Fruit fly (Drosophila melanogaster) whole organism, prepupa: Measurements from ENCODE around the gene CG13012.

Experiments
- CG10631 ChIP-seq: fragments of 200-800 bp; sonication (Bioruptor generic); optimal IDR thresholded peaks from 2 replicates; lab custom pipeline; 2016; ENCODE audit warnings: missing biosample characterization, missing genetic modification characterization
- CG11294 ChIP-seq: fragments of 200-800 bp; sonication (Bioruptor generic); IDR thresholded peaks from 2 replicates; pipeline ENCODE4 v1.3.6; 2022; ENCODE audit warnings: missing biosample characterization, missing genetic modification characterization
- CG11762 ChIP-seq: fragments of 200-800 bp; sonication (Bioruptor generic); optimal IDR thresholded peaks from 3 replicates; lab custom pipeline; 2016; ENCODE audit warnings: missing biosample characterization, missing genetic modification characterization; ENCODE audit not compliant: insufficient read depth
- CG11902 ChIP-seq: fragments of 200-800 bp; sonication (Bioruptor generic); optimal IDR thresholded peaks from 3 replicates; lab custom pipeline; 2016; ENCODE audit warnings: missing biosample characterization, missing genetic modification characterization
- CG15336 ChIP-seq: fragments of 200-800 bp; sonication (Bioruptor generic); IDR thresholded peaks from 2 replicates; pipeline ENCODE4 v1.3.6; 2022; ENCODE audit warnings: missing biosample characterization, missing genetic modification characterization
- CG1621 ChIP-seq: fragments of 200-800 bp; sonication (Bioruptor generic); optimal IDR thresholded peaks from 3 replicates; lab custom pipeline; 2018; ENCODE audit warnings: missing biosample characterization, mild to moderate bottlenecking, missing genetic modification characterization
- CG16779 ChIP-seq: fragments of 200-800 bp; sonication (Bioruptor generic); optimal IDR thresholded peaks from 3 replicates; lab custom pipeline; 2017; ENCODE audit warnings: missing biosample characterization, mild to moderate bottlenecking, missing genetic modification characterization
- CG3032 ChIP-seq: fragments of 200-800 bp; optimal IDR thresholded peaks from 2 replicates; lab custom pipeline; 2019; ENCODE audit warnings: missing biosample characterization, mild to moderate bottlenecking, missing genetic modification characterization, moderate library complexity
- CG31627 ChIP-seq: fragments of 200-800 bp; sonication (Bioruptor generic); optimal IDR thresholded peaks from 3 replicates; lab custom pipeline; 2016; ENCODE audit warnings: missing biosample characterization, missing genetic modification characterization
- CG32006 ChIP-seq: fragments of 200-800 bp; sonication (Bioruptor generic); optimal IDR thresholded peaks from 3 replicates; lab custom pipeline; 2017; ENCODE audit warnings: missing biosample characterization, mild to moderate bottlenecking, missing genetic modification characterization
- CG34406 ChIP-seq: fragments of 200-800 bp; sonication (Bioruptor generic); optimal IDR thresholded peaks from 3 replicates; lab custom pipeline; 2016; ENCODE audit warnings: missing biosample characterization, missing genetic modification characterization
- CG3919 ChIP-seq: fragments of 200-800 bp; sonication (Bioruptor generic); optimal IDR thresholded peaks from 3 replicates; lab custom pipeline; 2016; ENCODE audit warnings: missing biosample characterization, missing genetic modification characterization
- CG4318 ChIP-seq: fragments of 200-800 bp; sonication (Bioruptor generic); optimal IDR thresholded peaks from 3 replicates; lab custom pipeline; 2017; ENCODE audit warnings: missing biosample characterization, mild to moderate bottlenecking, missing genetic modification characterization
- CG6163 ChIP-seq: fragments of 200-800 bp; sonication (Bioruptor generic); IDR thresholded peaks from 3 replicates; pipeline ENCODE4 v1.3.6; 2022; ENCODE audit warnings: missing biosample characterization, missing genetic modification characterization
- CG6276 ChIP-seq: fragments of 200-800 bp; sonication (Bioruptor generic); optimal IDR thresholded peaks from 2 replicates; lab custom pipeline; 2017; ENCODE audit warnings: missing biosample characterization, mild to moderate bottlenecking, missing genetic modification characterization
- CG6792 ChIP-seq: fragments of 200-800 bp; sonication (Bioruptor generic); optimal IDR thresholded peaks from 3 replicates; lab custom pipeline; 2016; ENCODE audit warnings: missing biosample characterization, missing genetic modification characterization
- CG6808 ChIP-seq: fragments of 200-800 bp; sonication (Bioruptor generic); optimal IDR thresholded peaks from 3 replicates; lab custom pipeline; 2017; ENCODE audit warnings: missing biosample characterization, missing genetic modification characterization, mild to moderate bottlenecking, moderate library complexity, missing genetic modification reagents
- CG8119 ChIP-seq: fragments of 200-800 bp; sonication (Bioruptor generic); IDR thresholded peaks from 3 replicates; pipeline ENCODE4 v1.3.6; 2022; ENCODE audit warnings: missing biosample characterization, missing genetic modification characterization
- CG8319 ChIP-seq: fragments of 200-800 bp; sonication (Bioruptor generic); optimal IDR thresholded peaks from 3 replicates; lab custom pipeline; 2016; ENCODE audit warnings: missing biosample characterization, missing genetic modification characterization
- CG8632 ChIP-seq: fragments of 200-800 bp; sonication (Bioruptor generic); optimal IDR thresholded peaks from 3 replicates; lab custom pipeline; 2016; ENCODE audit warnings: missing biosample characterization, missing genetic modification characterization
- Eip75B ChIP-seq: fragments of 200-800 bp; sonication (Bioruptor generic); optimal IDR thresholded peaks from 3 replicates; lab custom pipeline; 2016; ENCODE audit warnings: missing biosample characterization, missing genetic modification characterization
- Eip78C ChIP-seq: fragments of 200-800 bp; sonication (Bioruptor generic); peaks from one replicate; lab custom pipeline; 2016; ENCODE audit warnings: missing biosample characterization, missing genetic modification characterization
- Eip93F ChIP-seq: fragments of 200-800 bp; sonication (Bioruptor generic); optimal IDR thresholded peaks from 2 replicates; lab custom pipeline; 2016; ENCODE audit warnings: missing biosample characterization, mild to moderate bottlenecking, missing genetic modification characterization
- Ets21C ChIP-seq: fragments of 200-800 bp; sonication (Bioruptor generic); optimal IDR thresholded peaks from 3 replicates; lab custom pipeline; 2016; ENCODE audit warnings: missing biosample characterization, missing genetic modification characterization
- Ets96B ChIP-seq: fragments of 200-800 bp; optimal IDR thresholded peaks from 2 replicates; lab custom pipeline; 2019; ENCODE audit warnings: missing biosample characterization, mild to moderate bottlenecking, missing genetic modification characterization, moderate library complexity
- Gug ChIP-seq: fragments of 200-800 bp; sonication (Bioruptor generic); IDR thresholded peaks from 2 replicates; pipeline ENCODE4 v1.3.6; 2022; ENCODE audit warnings: missing biosample characterization, missing genetic modification characterization
- Hr39 ChIP-seq: fragments of 200-800 bp; sonication (Bioruptor generic); optimal IDR thresholded peaks from 2 replicates; lab custom pipeline; 2016; ENCODE audit warnings: missing biosample characterization, missing genetic modification characterization
- Hr4 ChIP-seq: fragments of 200-800 bp; sonication (Bioruptor generic); optimal IDR thresholded peaks from 3 replicates; lab custom pipeline; 2016; ENCODE audit warnings: missing biosample characterization, missing genetic modification characterization
- Lpt ChIP-seq: fragments of 200-800 bp; sonication (Bioruptor generic); optimal IDR thresholded peaks from 3 replicates; lab custom pipeline; 2016; ENCODE audit warnings: missing biosample characterization, missing genetic modification characterization
- Met ChIP-seq: fragments of 200-800 bp; sonication (Bioruptor generic); optimal IDR thresholded peaks from 3 replicates; lab custom pipeline; 2016; ENCODE audit warnings: missing biosample characterization, missing genetic modification characterization
- OdsH ChIP-seq: fragments of 200-800 bp; sonication (Bioruptor generic); optimal IDR thresholded peaks from 3 replicates; lab custom pipeline; 2016; ENCODE audit warnings: missing biosample characterization, missing genetic modification characterization
- Smox ChIP-seq: fragments of 200-800 bp; sonication (Bioruptor generic); optimal IDR thresholded peaks from 3 replicates; lab custom pipeline; 2016; ENCODE audit warnings: missing biosample characterization, missing genetic modification characterization
- Sox102F ChIP-seq: fragments of 200-800 bp; sonication (Bioruptor generic); optimal IDR thresholded peaks from 2 replicates; lab custom pipeline; 2016; ENCODE audit warnings: missing biosample characterization, mild to moderate bottlenecking, missing genetic modification characterization
- Sox14 ChIP-seq: fragments of 200-800 bp; sonication (Bioruptor generic); optimal IDR thresholded peaks from 3 replicates; lab custom pipeline; 2016; ENCODE audit warnings: missing biosample characterization, missing genetic modification characterization
- achi ChIP-seq: fragments of 200-800 bp; sonication (Bioruptor generic); optimal IDR thresholded peaks from 3 replicates; lab custom pipeline; 2016; ENCODE audit warnings: missing biosample characterization, missing genetic modification characterization
- cyc ChIP-seq: fragments of 200-800 bp; sonication (Bioruptor generic); optimal IDR thresholded peaks from 3 replicates; lab custom pipeline; 2016; ENCODE audit warnings: missing biosample characterization, missing genetic modification characterization
- dsx ChIP-seq: fragments of 200-800 bp; optimal IDR thresholded peaks from 3 replicates; lab custom pipeline; 2019; ENCODE audit warnings: missing biosample characterization, mild to moderate bottlenecking, missing genetic modification characterization, moderate library complexity; ENCODE audit not compliant: poor library complexity, severe bottlenecking
- eg ChIP-seq: fragments of 200-800 bp; sonication (Bioruptor generic); IDR thresholded peaks from 3 replicates; pipeline ENCODE4 v1.3.6; 2022; ENCODE audit warnings: missing biosample characterization, missing genetic modification characterization
- fd59A ChIP-seq: fragments of 200-800 bp; sonication (Bioruptor generic); optimal IDR thresholded peaks from 2 replicates; lab custom pipeline; 2017; ENCODE audit warnings: missing biosample characterization, mild to moderate bottlenecking, missing genetic modification characterization, missing genetic modification reagents
- fd85E ChIP-seq: fragments of 200-800 bp; sonication (Bioruptor generic); optimal IDR thresholded peaks from 3 replicates; lab custom pipeline; 2016; ENCODE audit warnings: missing biosample characterization, missing genetic modification characterization
- fkh ChIP-seq: fragments of 200-800 bp; sonication (Bioruptor generic); optimal IDR thresholded peaks from 3 replicates; lab custom pipeline; 2017; ENCODE audit warnings: missing biosample characterization, mild to moderate bottlenecking, missing genetic modification characterization, moderate library complexity
- lz ChIP-seq: fragments of 200-800 bp; sonication (Bioruptor generic); optimal IDR thresholded peaks from 3 replicates; lab custom pipeline; 2016; ENCODE audit warnings: missing biosample characterization, missing genetic modification characterization
- net ChIP-seq: fragments of 200-800 bp; sonication (Bioruptor generic); optimal IDR thresholded peaks from 3 replicates; lab custom pipeline; 2016; ENCODE audit warnings: missing biosample characterization, missing genetic modification characterization
- pdm3 ChIP-seq: fragments of 200-800 bp; sonication (Bioruptor generic); optimal IDR thresholded peaks from 3 replicates; lab custom pipeline; 2016; ENCODE audit warnings: missing biosample characterization, missing genetic modification characterization
- spab ChIP-seq: fragments of 200-800 bp; sonication (Bioruptor generic); optimal IDR thresholded peaks from 2 replicates; lab custom pipeline; 2017; ENCODE audit warnings: missing biosample characterization, mild to moderate bottlenecking, missing genetic modification characterization, missing genetic modification reagents
- ss ChIP-seq, 2 experiments: fragments of 200-800 bp; sonication (Bioruptor generic); optimal IDR thresholded peaks; 2 replicates in 1 of 2; 3 replicates in 1 of 2; lab custom pipeline; 2017 to 2018; ENCODE audit warnings: mild to moderate bottlenecking in 2 of 2, missing biosample characterization in 2 of 2, missing genetic modification characterization in 2 of 2, moderate library complexity in 1 of 2
- svp ChIP-seq: fragments of 200-800 bp; sonication (Bioruptor generic); peaks from one replicate; lab custom pipeline; 2016; ENCODE audit warnings: missing biosample characterization, missing genetic modification characterization
- vri ChIP-seq: fragments of 200-800 bp; sonication (Bioruptor generic); optimal IDR thresholded peaks from 3 replicates; lab custom pipeline; 2016; ENCODE audit warnings: missing biosample characterization, mild to moderate bottlenecking, missing genetic modification characterization

The CG13012 gene

dm6 chrX:16691440-16691839 lies 14.9 kb upstream of the CG13012 start (continued):
- TF ChIP-seq fkh: no peak
- TF ChIP-seq CG4318 (GFP tag; lab: Kevin White, UChicago): peak; percentile 60
- TF ChIP-seq CG10631: peak; percentile 66
- peak; percentile 55 for TF ChIP-seq CG8632 (GFP tag; lab: Kevin White, UChicago)
- TF ChIP-seq OdsH (GFP tag; lab: Kevin White, UChicago): peak; percentile 80
- peak; percentile 79 for TF ChIP-seq CG6276
- TF ChIP-seq achi (GFP tag; lab: Kevin White, UChicago): peak; percentile 75
- peak; percentile 81 for TF ChIP-seq Hr39 (GFP tag; lab: Kevin White, UChicago)
- TF ChIP-seq fd59A (GFP tag; lab: Kevin White, UChicago): peak; percentile 57
- peak; percentile 76; the same call in 1 of the 2 replicates for TF ChIP-seq CG11294 (GFP tag; lab: Robert Waterston, UW)
- TF ChIP-seq Sox102F (GFP tag; lab: Kevin White, UChicago): peak; percentile 51
- peak; percentile 87 for TF ChIP-seq Hr4
- TF ChIP-seq vri (GFP tag; lab: Kevin White, UChicago): peak; percentile 34
- peak; percentile 53 for TF ChIP-seq Ets96B (tag; lab: Kevin White, UChicago)
- peak; percentile 13 to 44 for TF ChIP-seq ss (GFP tag; optimal IDR thresholded peaks at IDR 0.05; lab: Kevin White, UChicago)
- TF ChIP-seq svp (GFP tag; lab: Kevin White, UChicago): peak; percentile 57
- peak; percentile 94 for TF ChIP-seq eg (GFP tag; lab: Robert Waterston, UW)
- TF ChIP-seq CG3032: peak; percentile 55
- TF ChIP-seq CG6808 (GFP tag; lab: Kevin White, UChicago): peak; percentile 35
- TF ChIP-seq Eip75B: peak; percentile 65
- TF ChIP-seq Ets21C (GFP tag; lab: Kevin White, UChicago): peak; percentile 56
- TF ChIP-seq spab (GFP tag; lab: Kevin White, UChicago): peak; percentile 34

dm6 chrX:16690499-16690898 lies 13.9 kb upstream of the CG13012 start:
- TF ChIP-seq CG34406 (GFP tag; lab: Kevin White, UChicago): no peak
- no peak for TF ChIP-seq lz (GFP tag; lab: Kevin White, UChicago)
- no peak for TF ChIP-seq fd85E (GFP tag; lab: Kevin White, UChicago)
- TF ChIP-seq cyc: no peak
- peak; percentile 36 for TF ChIP-seq CG10631
- no peak for TF ChIP-seq eg (GFP tag; lab: Robert Waterston, UW)
- TF ChIP-seq CG3919 (GFP tag; lab: Kevin White, UChicago): peak; percentile 47
- no peak for TF ChIP-seq dsx
- TF ChIP-seq Smox (GFP tag; lab: Kevin White, UChicago): no peak
- TF ChIP-seq OdsH (GFP tag; lab: Kevin White, UChicago): peak; percentile 15
- TF ChIP-seq ss (GFP tag; optimal IDR thresholded peaks at IDR 0.05; lab: Kevin White, UChicago): no peak
- peak; percentile 72 for TF ChIP-seq Eip78C
- TF ChIP-seq Met (GFP tag; lab: Kevin White, UChicago): no peak
- no peak for TF ChIP-seq CG8119
- peak; percentile 17 for TF ChIP-seq CG32006 (GFP tag; lab: Kevin White, UChicago)
- TF ChIP-seq Lpt (GFP tag; lab: Kevin White, UChicago): peak; percentile 17
- TF ChIP-seq CG11762 (GFP tag; lab: Kevin White, UChicago): no peak
- no peak for TF ChIP-seq fkh
- TF ChIP-seq Hr39 (GFP tag; lab: Kevin White, UChicago): no peak
- TF ChIP-seq CG11902 (GFP tag; lab: Kevin White, UChicago): no peak
- peak; percentile 33 for TF ChIP-seq Sox14 (GFP tag; lab: Kevin White, UChicago)
- peak; percentile 25 for TF ChIP-seq Eip75B
- TF ChIP-seq fd59A (GFP tag; lab: Kevin White, UChicago): peak; percentile 6
- TF ChIP-seq CG31627 (GFP tag; lab: Kevin White, UChicago): no peak
- no peak for TF ChIP-seq Eip93F
- TF ChIP-seq pdm3 (GFP tag; lab: Kevin White, UChicago): peak; percentile 43
- TF ChIP-seq CG4318 (GFP tag; lab: Kevin White, UChicago): no peak
- no peak for TF ChIP-seq spab (GFP tag; lab: Kevin White, UChicago)
- TF ChIP-seq CG8319 (GFP tag; lab: Kevin White, UChicago): no peak
- TF ChIP-seq Hr4: peak; percentile 24
- peak; percentile 44 for TF ChIP-seq achi (GFP tag; lab: Kevin White, UChicago)
- no peak for TF ChIP-seq vri (GFP tag; lab: Kevin White, UChicago)
- TF ChIP-seq Gug (GFP tag; lab: Robert Waterston, UW): peak; percentile 16; the same call in 1 of the 2 replicates
- TF ChIP-seq net: no peak
- TF ChIP-seq CG6792 (GFP tag; lab: Kevin White, UChicago): no peak
- TF ChIP-seq CG11294 (GFP tag; lab: Robert Waterston, UW): no peak
- peak; percentile 13 for TF ChIP-seq CG6808 (GFP tag; lab: Kevin White, UChicago)
- TF ChIP-seq CG1621 (tag; lab: Kevin White, UChicago): no peak
- peak; percentile 49; the same call in 1 of the 3 replicates for TF ChIP-seq CG6163
- TF ChIP-seq CG15336 (GFP tag; lab: Robert Waterston, UW): peak; percentile 48; the same call in 1 of the 2 replicates
- no peak for TF ChIP-seq CG16779 (tag; lab: Kevin White, UChicago)
